Fruit fly (Drosophila melanogaster) whole organism, pupa: ENCODE data around the gene ush.
A peak's percentile ranks its signal among the peaks of the same experiment; 100 is the strongest.

Source experiments
- CG10348 ChIP-seq: fragments of 200-800 bp; sonication (Bioruptor generic); IDR thresholded peaks from 2 replicates; pipeline ENCODE4 v1.3.6; 2022; ENCODE audit warnings: missing biosample characterization, missing genetic modification characterization
- CG12605 ChIP-seq: fragments of 200-800 bp; sonication (Bioruptor generic); IDR thresholded peaks from 2 replicates; pipeline ENCODE4 v1.3.6; 2022; ENCODE audit warnings: missing biosample characterization, missing genetic modification characterization
- CG13204 ChIP-seq: fragments of 200-800 bp; sonication (Bioruptor generic); optimal IDR thresholded peaks from 2 replicates; lab custom pipeline; 2018; ENCODE audit warnings: missing biosample characterization, mild to moderate bottlenecking, missing genetic modification characterization, moderate library complexity
- CG14655 ChIP-seq: fragments of 200-800 bp; sonication (Bioruptor generic); optimal IDR thresholded peaks from 3 replicates; lab custom pipeline; 2017; ENCODE audit warnings: mild to moderate bottlenecking, missing biosample characterization, missing genetic modification reagents, missing genetic modification characterization
- CG15710 ChIP-seq: fragments of 200-800 bp; sonication (Bioruptor generic); optimal IDR thresholded peaks from 2 replicates; lab custom pipeline; 2018; ENCODE audit warnings: missing biosample characterization, mild to moderate bottlenecking, missing genetic modification characterization, moderate library complexity
- CG17806 ChIP-seq: fragments of 200-800 bp; sonication (Bioruptor generic); optimal IDR thresholded peaks from 2 replicates; lab custom pipeline; 2018; ENCODE audit warnings: missing biosample characterization, mild to moderate bottlenecking, missing genetic modification characterization, moderate library complexity
- CG32121 ChIP-seq: fragments of 200-800 bp; sonication (Bioruptor generic); IDR thresholded peaks from 2 replicates; pipeline ENCODE4 v1.3.6; 2022; ENCODE audit warnings: missing biosample characterization, missing genetic modification characterization
- CG34367 ChIP-seq: fragments of 200-800 bp; sonication (Bioruptor generic); optimal IDR thresholded peaks from 2 replicates; lab custom pipeline; 2018; ENCODE audit warnings: missing biosample characterization, mild to moderate bottlenecking, missing genetic modification characterization
- CG4496 ChIP-seq: fragments of 200-800 bp; sonication (Bioruptor generic); IDR thresholded peaks from 3 replicates; pipeline ENCODE4 v1.3.6; 2022; ENCODE audit warnings: missing biosample characterization, missing genetic modification characterization
- CG8159 ChIP-seq: fragments of 200-800 bp; sonication (Bioruptor generic); optimal IDR thresholded peaks from 3 replicates; lab custom pipeline; 2018; ENCODE audit warnings: missing biosample characterization, mild to moderate bottlenecking, missing genetic modification characterization, moderate library complexity
- CG8301 ChIP-seq: fragments of 200-800 bp; sonication (Bioruptor generic); optimal IDR thresholded peaks from 2 replicates; lab custom pipeline; 2018; ENCODE audit warnings: missing biosample characterization, mild to moderate bottlenecking, missing genetic modification characterization
- CG9948 ChIP-seq: fragments of 200-800 bp; sonication (Bioruptor generic); optimal IDR thresholded peaks from 2 replicates; lab custom pipeline; 2018; ENCODE audit warnings: missing biosample characterization, mild to moderate bottlenecking, missing genetic modification characterization, moderate library complexity
- D1 ChIP-seq: fragments of 200-800 bp; sonication (Bioruptor generic); optimal IDR thresholded peaks from 2 replicates; lab custom pipeline; 2018; ENCODE audit warnings: missing biosample characterization, mild to moderate bottlenecking, missing genetic modification characterization, moderate library complexity
- EcR ChIP-seq: fragments of 200-800 bp; sonication (Bioruptor generic); optimal IDR thresholded peaks from 3 replicates; lab custom pipeline; 2019; ENCODE audit warnings: missing biosample characterization, missing genetic modification characterization, mild to moderate bottlenecking, moderate library complexity, missing genetic modification reagents
- Ets98B ChIP-seq: fragments of 200-800 bp; sonication (Bioruptor generic); IDR thresholded peaks from 2 replicates; pipeline ENCODE4 v1.3.6; 2022; ENCODE audit warnings: missing biosample characterization, missing genetic modification characterization
- Pif1A ChIP-seq: fragments of 200-800 bp; sonication (Bioruptor generic); optimal IDR thresholded peaks from 3 replicates; lab custom pipeline; 2016; ENCODE audit warnings: missing biosample characterization, missing genetic modification characterization
- Pif1B ChIP-seq: fragments of 200-800 bp; sonication (Bioruptor generic); optimal IDR thresholded peaks from 3 replicates; lab custom pipeline; 2016; ENCODE audit warnings: missing biosample characterization, missing genetic modification characterization
- Snoo ChIP-seq: fragments of 200-800 bp; sonication (Bioruptor generic); optimal IDR thresholded peaks from 3 replicates; lab custom pipeline; 2017; ENCODE audit warnings: missing biosample characterization, mild to moderate bottlenecking, missing genetic modification characterization, inconsistent platforms
- fd96Ca ChIP-seq: fragments of 200-800 bp; sonication (Bioruptor generic); IDR thresholded peaks from 3 replicates; pipeline ENCODE4 v1.3.6; 2022; ENCODE audit warnings: missing biosample characterization, missing genetic modification characterization
- gl ChIP-seq: fragments of 200-800 bp; sonication (Bioruptor generic); optimal IDR thresholded peaks from 2 replicates; lab custom pipeline; 2018; ENCODE audit warnings: missing biosample characterization, mild to moderate bottlenecking, missing genetic modification characterization
- rn ChIP-seq: fragments of 200-800 bp; sonication (Bioruptor generic); IDR thresholded peaks from 2 replicates; pipeline ENCODE4 v1.3.6; 2022; ENCODE audit warnings: missing biosample characterization, missing genetic modification characterization

Gene ush

dm6 chr2L:472073-472590, 3.9 kb upstream of the ush start, which contains the start of gene CG4297:
Gene CG4297 (minus strand): TSS chr2L:472200.
- peak; percentile 87 for TF ChIP-seq Pif1A (GFP tag; lab: Kevin White, UChicago)
- peak; percentile 84 for TF ChIP-seq CG8159 (tag; lab: Kevin White, UChicago)
- TF ChIP-seq CG4496 = no peak
- peak; percentile 77 for TF ChIP-seq Pif1B (GFP tag; lab: Kevin White, UChicago)
- peak; percentile 81 for TF ChIP-seq Snoo (tag; lab: Kevin White, UChicago)
- peak; percentile 85 for TF ChIP-seq CG14655 (GFP tag; lab: Kevin White, UChicago)
- peak; percentile 69 for TF ChIP-seq gl (tag; lab: Kevin White, UChicago)
- peak; percentile 70 for TF ChIP-seq CG9948 (tag; lab: Kevin White, UChicago)
- TF ChIP-seq CG34367 (tag; lab: Kevin White, UChicago) = peak; percentile 70
- TF ChIP-seq D1 (tag; lab: Kevin White, UChicago) = no peak
- TF ChIP-seq CG17806 (tag; lab: Kevin White, UChicago) = peak; percentile 76
- no peak for TF ChIP-seq CG12605
- no peak for TF ChIP-seq CG32121 (GFP tag; lab: Robert Waterston, UW)
- no peak for TF ChIP-seq Ets98B
- no peak for TF ChIP-seq rn (GFP tag; lab: Robert Waterston, UW)
- peak; percentile 85 for TF ChIP-seq CG8301
- no peak for TF ChIP-seq CG10348
- TF ChIP-seq fd96Ca (GFP tag; lab: Robert Waterston, UW) = no peak
- TF ChIP-seq CG13204 (GFP tag; lab: Kevin White, UChicago) = peak; percentile 67
- TF ChIP-seq EcR = no peak
- TF ChIP-seq CG15710 (tag; lab: Kevin White, UChicago) = peak; percentile 71

dm6 chr2L:472829-473228, 3.2 kb upstream of the ush start, which contains the start of gene MED15:
Gene MED15 (plus strand): TSS chr2L:473013.
- TF ChIP-seq CG8301 = no peak
- no peak for TF ChIP-seq Snoo (tag; lab: Kevin White, UChicago)
- no peak for TF ChIP-seq gl (tag; lab: Kevin White, UChicago)
- no peak for TF ChIP-seq CG9948 (tag; lab: Kevin White, UChicago)
- TF ChIP-seq Pif1A (GFP tag; lab: Kevin White, UChicago) = no peak
- TF ChIP-seq Ets98B = no peak
- no peak for TF ChIP-seq EcR
- TF ChIP-seq CG12605 = no peak
- TF ChIP-seq Pif1B (GFP tag; lab: Kevin White, UChicago) = no peak
- no peak for TF ChIP-seq CG34367 (tag; lab: Kevin White, UChicago)
- no peak for TF ChIP-seq CG17806 (tag; lab: Kevin White, UChicago)
- TF ChIP-seq D1 (tag; lab: Kevin White, UChicago) = no peak
- no peak for TF ChIP-seq CG4496
- no peak for TF ChIP-seq CG13204 (GFP tag; lab: Kevin White, UChicago)
- TF ChIP-seq CG15710 (tag; lab: Kevin White, UChicago) = no peak
- TF ChIP-seq CG10348 = no peak
- TF ChIP-seq rn (GFP tag; lab: Robert Waterston, UW) = no peak

dm6 chr2L:478173-478572, 2.2 kb downstream of the ush start:
- TF ChIP-seq EcR (peak; percentile 84), CG14655 (GFP tag; lab: Kevin White, UChicago) (no peak)
- TF ChIP-seq, all 21 proteins: peak for 1

- TF ChIP-seq gl (tag; lab: Kevin White, UChicago) = peak; percentile 100
- peak; percentile 97 for TF ChIP-seq Pif1B (GFP tag; lab: Kevin White, UChicago)
- TF ChIP-seq rn (GFP tag; lab: Robert Waterston, UW) = no peak
- TF ChIP-seq CG32121 (GFP tag; lab: Robert Waterston, UW) = no peak
- TF ChIP-seq CG34367 (tag; lab: Kevin White, UChicago) = peak; percentile 94
- peak; percentile 95 for TF ChIP-seq CG8301
- peak; percentile 88 for TF ChIP-seq CG8159 (tag; lab: Kevin White, UChicago)
- no peak for TF ChIP-seq CG12605
- peak; percentile 98 for TF ChIP-seq Pif1A (GFP tag; lab: Kevin White, UChicago)
- TF ChIP-seq CG9948 (tag; lab: Kevin White, UChicago) = peak; percentile 82
- no peak for TF ChIP-seq D1 (tag; lab: Kevin White, UChicago)
- peak; percentile 91 for TF ChIP-seq Snoo (tag; lab: Kevin White, UChicago)
- TF ChIP-seq EcR = peak; percentile 35
- TF ChIP-seq CG14655 (GFP tag; lab: Kevin White, UChicago) = peak; percentile 97
- peak; percentile 83 for TF ChIP-seq CG15710 (tag; lab: Kevin White, UChicago)
- no peak for TF ChIP-seq fd96Ca (GFP tag; lab: Robert Waterston, UW)
- no peak for TF ChIP-seq Ets98B
- TF ChIP-seq CG17806 (tag; lab: Kevin White, UChicago) = peak; percentile 89
- TF ChIP-seq CG10348 = no peak
- peak; percentile 99 for TF ChIP-seq CG13204 (GFP tag; lab: Kevin White, UChicago)
- no peak for TF ChIP-seq CG4496
Measured at dm6 chr2L:478749-479482, 2.9 kb downstream of the ush start.

dm6 chr2L:479483-480195, 3.6 kb downstream of the ush start, which contains the start of gene cbt:
Gene cbt (minus strand): TSS chr2L:479688.
- TF ChIP-seq CG4496 = no peak
- peak; percentile 98 for TF ChIP-seq CG34367 (tag; lab: Kevin White, UChicago)
- TF ChIP-seq CG15710 (tag; lab: Kevin White, UChicago) = peak; percentile 98
- no peak for TF ChIP-seq fd96Ca (GFP tag; lab: Robert Waterston, UW)
- no peak for TF ChIP-seq CG12605
- peak; percentile 95 for TF ChIP-seq gl (tag; lab: Kevin White, UChicago)
- no peak for TF ChIP-seq rn (GFP tag; lab: Robert Waterston, UW)
- peak; percentile 99 for TF ChIP-seq CG14655 (GFP tag; lab: Kevin White, UChicago)
- peak; percentile 99 for TF ChIP-seq CG8301
- peak; percentile 99 for TF ChIP-seq Pif1A (GFP tag; lab: Kevin White, UChicago)
- TF ChIP-seq CG9948 (tag; lab: Kevin White, UChicago) = peak; percentile 99
- TF ChIP-seq EcR = peak; percentile 94
- peak; percentile 96 for TF ChIP-seq Snoo (tag; lab: Kevin White, UChicago)
- TF ChIP-seq CG13204 (GFP tag; lab: Kevin White, UChicago) = peak; percentile 95
- TF ChIP-seq CG10348 = no peak
- peak; percentile 99 for TF ChIP-seq CG8159 (tag; lab: Kevin White, UChicago)
- TF ChIP-seq Pif1B (GFP tag; lab: Kevin White, UChicago) = peak; percentile 98
- no peak for TF ChIP-seq CG32121 (GFP tag; lab: Robert Waterston, UW)
- peak; percentile 98 for TF ChIP-seq CG17806 (tag; lab: Kevin White, UChicago)
- peak; percentile 98 for TF ChIP-seq D1 (tag; lab: Kevin White, UChicago)
- no peak for TF ChIP-seq Ets98B
